Fruit fly (Drosophila melanogaster): ENCODE data around the gene Cpr64Ab.

DNA sequence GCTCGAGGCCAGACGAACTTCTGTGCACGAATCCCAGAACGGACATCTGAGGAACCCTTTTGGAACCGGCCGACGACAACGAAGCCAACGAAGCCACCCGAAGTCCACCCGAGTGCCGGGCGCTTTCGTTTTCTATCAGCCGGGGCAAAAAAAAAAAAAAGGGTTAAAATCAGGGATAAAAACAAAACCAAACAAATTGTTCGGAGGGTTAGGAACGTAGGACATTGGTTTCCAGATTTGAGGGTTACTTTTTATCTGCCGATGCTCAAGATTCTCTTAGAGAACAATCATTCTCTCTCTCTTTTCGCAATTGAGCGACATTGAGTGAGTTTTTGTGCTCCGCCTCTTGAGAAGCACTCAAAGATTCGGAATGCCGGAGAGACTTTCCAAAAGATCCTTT lies 50.4 kb downstream of the Cpr64Ab start, which contains the start of gene nab:
- TF ChIP-seq Myc (optimal IDR thresholded peaks at IDR 0.05) (no peak), Sin3A (optimal IDR thresholded peaks at IDR 0.05) (no peak), ttk (optimal IDR thresholded peaks at IDR 0.05) (no peak)

Data from Kc167 (cell line).